Worm (Caenorhabditis elegans) whole organism, L1 larva: ENCODE data around the gene clc-32.
A peak's percentile ranks its signal among the peaks of the same experiment; 100 is the strongest.

ENCODE experiments used
- C16A3.4 ChIP-seq: fragments of 150-350 bp; optimal IDR thresholded peaks from 2 replicates; lab custom pipeline; 2014; ENCODE audit warnings: missing biosample characterization, missing genetic modification characterization
- Y116A8C.19 ChIP-seq: sonication (generic microtip); optimal IDR thresholded peaks from 2 replicates; lab custom pipeline; 2016; ENCODE audit warnings: missing compliant biosample characterization, missing genetic modification characterization, borderline replicate concordance
- blmp-1 ChIP-seq: fragments of 150-350 bp; optimal IDR thresholded peaks from 2 replicates; lab custom pipeline; 2014; ENCODE audit warnings: missing biosample characterization, missing genetic modification characterization
- ceh-63 ChIP-seq: fragments of 200-800 bp; sonication (Bioruptor generic); optimal IDR thresholded peaks from 2 replicates; lab custom pipeline; 2018; ENCODE audit warnings: mild to moderate bottlenecking, missing genetic modification characterization, missing compliant biosample characterization
- ceh-90 ChIP-seq: sonication (generic microtip); optimal IDR thresholded peaks from 2 replicates; lab custom pipeline; 2016; ENCODE audit warnings: missing genetic modification characterization, missing compliant biosample characterization
- ces-1 ChIP-seq: fragments of 150-350 bp; optimal IDR thresholded peaks from 2 replicates; lab custom pipeline; 2014; ENCODE audit warnings: missing biosample characterization, missing genetic modification reagents, missing genetic modification characterization
- efl-1 ChIP-seq, 4 experiments: fragments of 150-350 bp; optimal IDR thresholded peaks in 3 of 4; peaks in 1 of 4; 1 replicate in 1 of 4; 2 replicates in 3 of 4; lab custom pipeline; 2014; ENCODE audit warnings: missing biosample characterization in 2 of 4, missing genetic modification characterization in 2 of 4, missing genetic modification reagents in 2 of 4
- egl-27 ChIP-seq, 2 experiments: fragments of 150-350 bp in 1 of 2; sonication (generic microtip); optimal IDR thresholded peaks; 3 replicates each; lab custom pipeline; 2017 to 2018; ENCODE audit warnings: missing biosample characterization in 2 of 2, missing genetic modification characterization in 2 of 2, missing genetic modification reagents in 2 of 2
- elt-2 ChIP-seq: sonication (generic microtip); optimal IDR thresholded peaks from 2 replicates; lab custom pipeline; 2016; ENCODE audit warnings: missing genetic modification characterization, mild to moderate bottlenecking, inconsistent platforms, missing compliant biosample characterization, missing genetic modification reagents
- elt-3 ChIP-seq, 6 experiments: fragments of 150-350 bp in 1 of 6; sonication (generic microtip); optimal IDR thresholded peaks; 2 replicates each; lab custom pipeline; 2017 to 2018; ENCODE audit warnings: missing biosample characterization in 6 of 6, missing genetic modification characterization in 6 of 6, inconsistent platforms in 1 of 6
- ets-5 ChIP-seq: fragments of 200-800 bp; sonication (Bioruptor generic); IDR thresholded peaks from 2 replicates; pipeline ENCODE4 v1.3.6; 2022; ENCODE audit warnings: missing genetic modification characterization, missing compliant biosample characterization
- fkh-8 ChIP-seq: sonication (generic microtip); optimal IDR thresholded peaks from 2 replicates; lab custom pipeline; 2016; ENCODE audit warnings: mild to moderate bottlenecking, missing genetic modification characterization, missing compliant biosample characterization
- grh-1 ChIP-seq: fragments of 200-800 bp; sonication (Bioruptor generic); IDR thresholded peaks from 2 replicates; pipeline ENCODE4 v1.3.6; 2022; ENCODE audit warnings: missing genetic modification reagents, missing genetic modification characterization, missing compliant biosample characterization
- hlh-17 ChIP-seq: fragments of 200-800 bp; sonication (Bioruptor generic); optimal IDR thresholded peaks from 2 replicates; lab custom pipeline; 2018; ENCODE audit warnings: missing genetic modification characterization, mild to moderate bottlenecking, missing compliant biosample characterization, moderate library complexity, borderline replicate concordance
- isw-1 ChIP-seq: fragments of 200-800 bp; sonication (Bioruptor generic); IDR thresholded peaks from 2 replicates; pipeline ENCODE4 v1.3.6; 2022; ENCODE audit warnings: missing genetic modification characterization, missing compliant biosample characterization
- lin-14 ChIP-seq: fragments of 200-800 bp; sonication (Bioruptor generic); optimal IDR thresholded peaks from 2 replicates; lab custom pipeline; 2018; ENCODE audit warnings: mild to moderate bottlenecking, missing genetic modification characterization, moderate library complexity, missing compliant biosample characterization
- lin-35 ChIP-seq, 2 experiments: fragments of 150-350 bp; optimal IDR thresholded peaks; 2 replicates each; lab custom pipeline; 2014; ENCODE audit warnings: missing biosample characterization in 2 of 2, missing genetic modification characterization in 2 of 2, missing genetic modification reagents in 2 of 2
- lsy-2 ChIP-seq, 2 experiments: fragments of 150-350 bp; optimal IDR thresholded peaks; 2 replicates each; lab custom pipeline; 2014; ENCODE audit warnings: missing biosample characterization in 2 of 2, missing genetic modification characterization in 2 of 2
- mdl-1 ChIP-seq, 2 experiments: fragments of 150-350 bp; optimal IDR thresholded peaks; 2 replicates each; lab custom pipeline; 2014 to 2017; ENCODE audit warnings: missing biosample characterization in 2 of 2, missing genetic modification characterization in 2 of 2, inconsistent platforms in 1 of 2
- mep-1 ChIP-seq: fragments of 150-350 bp; optimal IDR thresholded peaks from 2 replicates; lab custom pipeline; 2014; ENCODE audit warnings: missing biosample characterization, missing genetic modification characterization
- nhr-12 ChIP-seq: sonication (generic microtip); optimal IDR thresholded peaks from 2 replicates; lab custom pipeline; 2017; ENCODE audit warnings: missing biosample characterization, missing genetic modification characterization
- nhr-19 ChIP-seq: fragments of 200-800 bp; sonication (Bioruptor generic); conservative IDR thresholded peaks from 2 replicates; pipeline ENCODE4 v1.3.6; 2022; ENCODE audit warnings: missing genetic modification characterization, missing compliant biosample characterization
- nhr-20 ChIP-seq: sonication (generic microtip); optimal IDR thresholded peaks from 2 replicates; lab custom pipeline; 2016; ENCODE audit warnings: mild to moderate bottlenecking, missing genetic modification characterization, missing compliant biosample characterization
- nhr-77 ChIP-seq: fragments of 150-350 bp; optimal IDR thresholded peaks from 2 replicates; lab custom pipeline; 2014; ENCODE audit warnings: missing biosample characterization, missing genetic modification characterization
- nhr-85 ChIP-seq: sonication (generic microtip); peaks from one replicate; lab custom pipeline; 2016; ENCODE audit warnings: missing genetic modification characterization, inconsistent platforms, missing compliant biosample characterization
- nhr-90 ChIP-seq: sonication (generic microtip); optimal IDR thresholded peaks from 2 replicates; lab custom pipeline; 2016; ENCODE audit warnings: mild to moderate bottlenecking, missing genetic modification characterization, missing compliant biosample characterization; ENCODE audit not compliant: poor library complexity
- pqm-1 ChIP-seq: sonication (generic microtip); optimal IDR thresholded peaks from 3 replicates; lab custom pipeline; 2017; ENCODE audit warnings: missing biosample characterization, missing genetic modification characterization
- rnt-1 ChIP-seq: sonication (generic microtip); optimal IDR thresholded peaks from 2 replicates; lab custom pipeline; 2016; ENCODE audit warnings: mild to moderate bottlenecking, missing genetic modification characterization, moderate library complexity, missing compliant biosample characterization
- skn-1 ChIP-seq: fragments of 150-350 bp; optimal IDR thresholded peaks from 2 replicates; lab custom pipeline; 2014; ENCODE audit warnings: missing biosample characterization, missing genetic modification characterization
- swsn-7 ChIP-seq: sonication (generic microtip); optimal IDR thresholded peaks from 2 replicates; lab custom pipeline; 2016; ENCODE audit warnings: missing genetic modification characterization, missing compliant biosample characterization
- unc-30 ChIP-seq: sonication (generic microtip); optimal IDR thresholded peaks from 2 replicates; lab custom pipeline; 2017; ENCODE audit warnings: missing biosample characterization, missing genetic modification characterization
- vab-15 ChIP-seq: sonication (generic microtip); optimal IDR thresholded peaks from 2 replicates; lab custom pipeline; 2017; ENCODE audit warnings: missing genotype, mild to moderate bottlenecking, missing genetic modification characterization, missing compliant biosample characterization
- zip-4 ChIP-seq: fragments of 200-800 bp; sonication (Bioruptor generic); optimal IDR thresholded peaks from 2 replicates; lab custom pipeline; 2018; ENCODE audit warnings: mild to moderate bottlenecking, missing genetic modification characterization, moderate library complexity, missing compliant biosample characterization
- ztf-11 ChIP-seq, 2 experiments: sonication (generic microtip); optimal IDR thresholded peaks; 2 replicates each; lab custom pipeline; 2016 to 2017; ENCODE audit warnings: missing genetic modification characterization in 2 of 2, missing biosample characterization in 1 of 2, missing compliant biosample characterization in 1 of 2

clc-32 gene

ce11 chrV:16103594-16103993 lies 37.4 kb downstream of the clc-32 start, which contains the start of gene argk-1:
argk-1 (plus strand) TSS chrV:16103894.
- TF ChIP-seq lin-14 (GFP tag; lab: Kevin White, UChicago), result no peak
- TF ChIP-seq swsn-7, result no peak
- TF ChIP-seq unc-30 (tag; lab: Kevin White, UChicago), result no peak
- no peak for TF ChIP-seq lin-35 (GFP tag; optimal IDR thresholded peaks at IDR 0.05; lab: Kevin White, UChicago)
- TF ChIP-seq lsy-2 (tag; optimal IDR thresholded peaks at IDR 0.05; lab: Kevin White, UChicago), result no peak
- no peak for TF ChIP-seq nhr-77 (tag; lab: Kevin White, UChicago)
- TF ChIP-seq egl-27 (tag; optimal IDR thresholded peaks at IDR 0.05; lab: Kevin White, UChicago), result no peak

- TF ChIP-seq efl-1 (optimal IDR thresholded peaks at IDR 0.05; lab: Kevin White, UChicago) (no peak), efl-1 (GFP tag; optimal IDR thresholded peaks at IDR 0.05 in 1 of 2; lab: Kevin White, UChicago) (peak in 1 of 2 experiments; percentile 88), ceh-63 (GFP tag; lab: Kevin White, UChicago) (no peak), skn-1 (tag; lab: Kevin White, UChicago) (no peak), ceh-90 (tag; lab: Kevin White, UChicago) (no peak), elt-2 (peak; percentile 49), nhr-20 (tag; lab: Kevin White, UChicago) (peak; percentile 14), nhr-85 (tag; lab: Kevin White, UChicago) (peak; percentile 72), grh-1 (GFP tag; lab: Robert Waterston, UW) (no peak), swsn-7 (no peak), nhr-90 (no peak), ztf-11 (tag; optimal IDR thresholded peaks at IDR 0.05; lab: Kevin White, UChicago) (no peak), lin-14 (GFP tag; lab: Kevin White, UChicago) (peak; percentile 14), elt-3 (tag; optimal IDR thresholded peaks at IDR 0.05; lab: Kevin White, UChicago) (peak in 3 of 6 experiments; percentile 38 to 67 (median 46)), pqm-1 (tag; lab: Kevin White, UChicago) (no peak), hlh-17 (GFP tag; lab: Kevin White, UChicago) (no peak), mdl-1 (tag; optimal IDR thresholded peaks at IDR 0.05; lab: Kevin White, UChicago) (peak in 1 of 2 experiments; percentile 1)
Measured at ce11 chrV:16100103-16100730, 40.8 kb downstream of the clc-32 start, which contains the start of gene cth-1. cth-1 (plus strand) TSS chrV:16100680.

- no peak for TF ChIP-seq ztf-11 (tag; optimal IDR thresholded peaks at IDR 0.05; lab: Kevin White, UChicago)
- no peak for TF ChIP-seq C16A3.4 (tag; lab: Kevin White, UChicago)
- no peak for TF ChIP-seq zip-4 (GFP tag; lab: Kevin White, UChicago)
- TF ChIP-seq ets-5, result no peak
- TF ChIP-seq Y116A8C.19 (tag; lab: Kevin White, UChicago), result no peak
- TF ChIP-seq isw-1 (GFP tag; lab: Robert Waterston, UW), result no peak
- TF ChIP-seq lin-35 (GFP tag; optimal IDR thresholded peaks at IDR 0.05; lab: Kevin White, UChicago), result no peak
- TF ChIP-seq unc-30 (tag; lab: Kevin White, UChicago), result no peak
Measured at ce11 chrV:16099441-16099840, 41.5 kb downstream of the clc-32 start, which contains the start of gene str-7. str-7 (minus strand) TSS chrV:16099541.

ce11 chrV:16094862-16095261 lies 46.1 kb downstream of the clc-32 start:
- TF ChIP-seq mep-1 (tag; lab: Kevin White, UChicago), result peak; percentile 38
- no peak for TF ChIP-seq egl-27 (tag; optimal IDR thresholded peaks at IDR 0.05; lab: Kevin White, UChicago)
- TF ChIP-seq blmp-1, result peak; percentile 81
- no peak for TF ChIP-seq elt-2
- TF ChIP-seq nhr-19 (GFP tag; lab: Robert Waterston, UW), result peak; percentile 28
- TF ChIP-seq elt-3 (tag; optimal IDR thresholded peaks at IDR 0.05; lab: Kevin White, UChicago), result peak in 1 of 6 experiments; percentile 58
- no peak for TF ChIP-seq fkh-8 (tag; lab: Kevin White, UChicago)
- TF ChIP-seq nhr-20 (tag; lab: Kevin White, UChicago), result peak; percentile 39
- TF ChIP-seq ces-1 (GFP tag; lab: Kevin White, UChicago), result no peak
- TF ChIP-seq isw-1 (GFP tag; lab: Robert Waterston, UW), result no peak
- TF ChIP-seq nhr-12 (tag; lab: Kevin White, UChicago), result no peak
- no peak for TF ChIP-seq vab-15 (tag; lab: Kevin White, UChicago)
- peak; percentile 43 for TF ChIP-seq rnt-1 (tag; lab: Kevin White, UChicago)
- TF ChIP-seq skn-1 (tag; lab: Kevin White, UChicago), result peak; percentile 58
- TF ChIP-seq, all 84 proteins: peak for 7
